Fruit fly (Drosophila melanogaster) whole organism, embryonic: Measurements from ENCODE around the gene CG7985.

Experiments used
- CG31388 ChIP-seq: fragments of 200-800 bp; sonication (Bioruptor generic); optimal IDR thresholded peaks from 2 replicates; lab custom pipeline; 2016; ENCODE audit warnings: missing biosample characterization, missing genetic modification characterization
- CG42726 ChIP-seq: fragments of 200-800 bp; sonication (Bioruptor generic); IDR thresholded peaks from 2 replicates; pipeline ENCODE4 v1.3.6; 2022; ENCODE audit warnings: missing biosample characterization, missing genetic modification characterization; ENCODE audit not compliant: partially characterized antibody
- HLH3B ChIP-seq: fragments of 200-800 bp; sonication (Bioruptor generic); IDR thresholded peaks from 2 replicates; pipeline ENCODE4 v1.3.6; 2022; ENCODE audit warnings: missing biosample characterization, missing genetic modification characterization
- Jarid2 ChIP-seq: fragments of 200-800 bp; sonication (Bioruptor generic); optimal IDR thresholded peaks from 3 replicates; lab custom pipeline; 2017; ENCODE audit warnings: mild to moderate bottlenecking, missing biosample characterization, missing genetic modification reagents, missing genetic modification characterization
- Rfx ChIP-seq: fragments of 200-800 bp; sonication (Bioruptor generic); IDR thresholded peaks from 2 replicates; pipeline ENCODE4 v1.3.6; 2022; ENCODE audit warnings: missing biosample characterization, missing genetic modification characterization
- pum ChIP-seq: fragments of 200-800 bp; sonication (Bioruptor generic); optimal IDR thresholded peaks from 2 replicates; lab custom pipeline; 2016; ENCODE audit warnings: missing biosample characterization, missing genetic modification characterization

dm6 chr3R:18157459-18157858, 42.2 kb upstream of the CG7985 start:
- no peak for TF ChIP-seq Jarid2 (GFP tag; lab: Kevin White, UChicago)
- no peak for TF ChIP-seq pum
- TF ChIP-seq Rfx (GFP tag; lab: Robert Waterston, UW): no peak
- no peak for TF ChIP-seq CG42726
- no peak for TF ChIP-seq CG31388 (GFP tag; lab: Kevin White, UChicago)
- TF ChIP-seq HLH3B (GFP tag; lab: Robert Waterston, UW): no peak
